Worm (Caenorhabditis elegans) whole organism, L4/young adult: ENCODE measurements around the gene pho-6.

Experiments used
- W03F9.2 ChIP-seq: fragments of 150-350 bp; optimal IDR thresholded peaks from 2 replicates; lab custom pipeline; 2014; ENCODE audit warnings: missing biosample characterization, missing genetic modification characterization
- dao-5 ChIP-seq: sonication (generic microtip); optimal IDR thresholded peaks from 2 replicates; lab custom pipeline; 2016; ENCODE audit warnings: missing genotype, missing genetic modification characterization, moderate library complexity, missing compliant biosample characterization
- him-1 ChIP-seq: sonication (generic microtip); optimal IDR thresholded peaks from 2 replicates; lab custom pipeline; 2016; ENCODE audit warnings: missing genotype, missing genetic modification reagents, missing genetic modification characterization, missing compliant biosample characterization

DNA sequence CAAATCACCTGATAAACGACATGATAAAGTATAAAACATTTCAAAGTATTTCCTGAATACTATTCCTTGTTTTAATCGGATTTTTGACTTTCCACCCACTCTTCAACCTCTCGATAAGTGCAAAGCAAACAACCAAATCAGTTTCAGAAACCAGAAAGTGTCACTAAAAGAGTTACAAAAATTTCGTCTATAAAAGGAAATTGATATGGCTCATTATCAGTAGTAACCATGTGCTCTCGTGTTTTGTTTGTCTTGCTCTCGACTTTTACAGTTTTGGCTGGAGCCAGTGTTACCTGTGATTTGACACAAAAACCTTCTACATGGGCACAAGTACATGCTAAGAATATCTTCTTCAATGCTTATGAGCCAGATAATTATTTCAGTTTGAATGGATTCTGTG is 10.5 kb downstream of the pho-6 start, which contains the start of gene F52E1.14:
- TF ChIP-seq him-1, result no peak
- TF ChIP-seq dao-5 (tag; lab: Kevin White, UChicago), result no peak
- no peak for TF ChIP-seq W03F9.2 (tag; lab: Kevin White, UChicago)
